Worm (Caenorhabditis elegans) whole organism, young adult: ENCODE measurements around the gene T28A8.8.

Experiments
- B0261.1 ChIP-seq: sonication (generic microtip); optimal IDR thresholded peaks from 2 replicates; lab custom pipeline; 2016; ENCODE audit warnings: mild to moderate bottlenecking, missing genetic modification characterization, moderate library complexity, missing compliant biosample characterization
- B0336.3 ChIP-seq: fragments of 200-800 bp; sonication (Bioruptor generic); IDR thresholded peaks from 2 replicates; pipeline ENCODE4 v1.3.6; 2022; ENCODE audit warnings: missing genetic modification characterization, missing compliant biosample characterization
- C17E4.6 ChIP-seq: fragments of 200-800 bp; sonication (Bioruptor generic); IDR thresholded peaks from 2 replicates; pipeline ENCODE4 v1.3.6; 2022; ENCODE audit warnings: missing genetic modification reagents, missing genetic modification characterization, missing compliant biosample characterization
- D2030.7 ChIP-seq: fragments of 200-800 bp; sonication (Bioruptor generic); IDR thresholded peaks from 2 replicates; pipeline ENCODE4 v1.3.6; 2022; ENCODE audit warnings: missing genetic modification reagents, missing genetic modification characterization, missing compliant biosample characterization
- F10E7.11 ChIP-seq: sonication (generic microtip); optimal IDR thresholded peaks from 2 replicates; lab custom pipeline; 2017; ENCODE audit warnings: mild to moderate bottlenecking, missing genetic modification characterization, moderate library complexity, missing compliant biosample characterization
- F37B4.10 ChIP-seq: fragments of 200-800 bp; sonication (Bioruptor generic); IDR thresholded peaks from 2 replicates; pipeline ENCODE4 v1.3.6; 2022; ENCODE audit warnings: missing genetic modification characterization, missing compliant biosample characterization
- F49E8.2 ChIP-seq: sonication (generic microtip); optimal IDR thresholded peaks from 3 replicates; lab custom pipeline; 2017; ENCODE audit warnings: missing genetic modification characterization, mild to moderate bottlenecking, missing compliant biosample characterization, antibody characterized with exemption, moderate library complexity; ENCODE audit not compliant: insufficient read depth
- F52B5.7 ChIP-seq: sonication (generic microtip); optimal IDR thresholded peaks from 2 replicates; lab custom pipeline; 2016; ENCODE audit warnings: mild to moderate bottlenecking, missing genetic modification characterization, missing compliant biosample characterization
- Y53G8AR.9 ChIP-seq: fragments of 200-800 bp; sonication (Bioruptor generic); conservative IDR thresholded peaks from 2 replicates; pipeline ENCODE4 v1.3.6; 2022; ENCODE audit warnings: missing genetic modification reagents, missing genetic modification characterization, missing compliant biosample characterization
- Y56A3A.18 ChIP-seq: fragments of 200-800 bp; sonication (Bioruptor generic); IDR thresholded peaks from 2 replicates; pipeline ENCODE4 v1.3.6; 2022; ENCODE audit warnings: missing genetic modification reagents, missing genetic modification characterization, missing compliant biosample characterization
- ama-1 ChIP-seq, 3 experiments: fragments of 150-350 bp in 1 of 3; sonication (generic microtip) in 2 of 3; optimal IDR thresholded peaks; 2 replicates each; lab custom pipeline; 2014 to 2018; ENCODE audit warnings: missing biosample characterization in 2 of 3, missing genetic modification characterization in 2 of 3, missing genetic modification reagents in 2 of 3
- attf-5 ChIP-seq: fragments of 200-800 bp; sonication (Bioruptor generic); optimal IDR thresholded peaks from 2 replicates; lab custom pipeline; 2018; ENCODE audit warnings: mild to moderate bottlenecking, missing genetic modification characterization, missing compliant biosample characterization
- bed-1 ChIP-seq: fragments of 200-800 bp; sonication (Bioruptor generic); IDR thresholded peaks from 2 replicates; pipeline ENCODE4 v1.3.6; 2022; ENCODE audit warnings: missing genetic modification reagents, missing genetic modification characterization, missing compliant biosample characterization
- cebp-1 ChIP-seq, 2 experiments: fragments of 200-800 bp in 1 of 2; sonication (Bioruptor generic) in 1 of 2; sonication (generic microtip) in 1 of 2; IDR thresholded peaks in 1 of 2; optimal IDR thresholded peaks in 1 of 2; 2 replicates each; pipeline versions ENCODE4 v1.3.6 to Lab custom; 2017 to 2022; ENCODE audit warnings: missing compliant biosample characterization in 2 of 2, missing genetic modification characterization in 2 of 2, mild to moderate bottlenecking in 1 of 2, missing genetic modification reagents in 1 of 2, moderate library complexity in 1 of 2
- ceh-58 ChIP-seq: fragments of 200-800 bp; sonication (Bioruptor generic); IDR thresholded peaks from 2 replicates; pipeline ENCODE4 v1.3.6; 2022; ENCODE audit warnings: missing genetic modification characterization, missing compliant biosample characterization
- chd-7 ChIP-seq: sonication (generic microtip); optimal IDR thresholded peaks from 2 replicates; lab custom pipeline; 2016; ENCODE audit warnings: mild to moderate bottlenecking, missing genetic modification characterization, moderate library complexity, missing compliant biosample characterization
- efl-1 ChIP-seq: fragments of 150-350 bp; optimal IDR thresholded peaks from 2 replicates; lab custom pipeline; 2014; ENCODE audit warnings: missing biosample characterization, missing genetic modification reagents, missing genetic modification characterization
- egl-18 ChIP-seq: fragments of 200-800 bp; sonication (Bioruptor generic); IDR thresholded peaks from 2 replicates; pipeline ENCODE4 v1.3.6; 2022; ENCODE audit warnings: missing genetic modification reagents, missing genetic modification characterization, missing compliant biosample characterization
- egrh-3 ChIP-seq: fragments of 200-800 bp; sonication (Bioruptor generic); IDR thresholded peaks from 2 replicates; pipeline ENCODE4 v1.3.6; 2022; ENCODE audit warnings: missing genetic modification reagents, missing genetic modification characterization, missing compliant biosample characterization
- gei-17 ChIP-seq: fragments of 200-800 bp; sonication (Bioruptor generic); optimal IDR thresholded peaks from 2 replicates; lab custom pipeline; 2018; ENCODE audit warnings: mild to moderate bottlenecking, missing genetic modification characterization, missing compliant biosample characterization
- hlh-12 ChIP-seq: sonication (generic microtip); optimal IDR thresholded peaks from 2 replicates; lab custom pipeline; 2016; ENCODE audit warnings: missing genetic modification characterization, missing compliant biosample characterization
- hmg-20 ChIP-seq: fragments of 200-800 bp; sonication (Bioruptor generic); IDR thresholded peaks from 2 replicates; pipeline ENCODE4 v1.3.6; 2022; ENCODE audit warnings: missing genetic modification reagents, missing genetic modification characterization, missing compliant biosample characterization
- lin-35 ChIP-seq, 3 experiments: fragments of 150-350 bp in 2 of 3; sonication (generic microtip) in 1 of 3; optimal IDR thresholded peaks; 2 replicates each; lab custom pipeline; 2014 to 2018; ENCODE audit warnings: missing biosample characterization in 3 of 3, missing genetic modification characterization in 3 of 3, missing genetic modification reagents in 3 of 3
- lir-1 ChIP-seq: fragments of 200-800 bp; sonication (Bioruptor generic); conservative IDR thresholded peaks from 2 replicates; pipeline ENCODE4 v1.3.6; 2022; ENCODE audit warnings: missing genetic modification reagents, missing genetic modification characterization, missing compliant biosample characterization
- lsl-1 ChIP-seq: fragments of 200-800 bp; sonication (Bioruptor generic); optimal IDR thresholded peaks from 2 replicates; lab custom pipeline; 2018; ENCODE audit warnings: mild to moderate bottlenecking, missing genetic modification characterization, moderate library complexity, missing compliant biosample characterization
- lsy-27 ChIP-seq: sonication (generic microtip); optimal IDR thresholded peaks from 2 replicates; lab custom pipeline; 2017; ENCODE audit warnings: missing genetic modification characterization, mild to moderate bottlenecking, missing compliant biosample characterization, antibody characterized with exemption, missing genotype, borderline replicate concordance; ENCODE audit not compliant: insufficient read depth
- madf-10 ChIP-seq: sonication (generic microtip); optimal IDR thresholded peaks from 2 replicates; lab custom pipeline; 2016; ENCODE audit warnings: mild to moderate bottlenecking, missing genetic modification characterization, missing compliant biosample characterization
- madf-6 ChIP-seq: fragments of 200-800 bp; sonication (Bioruptor generic); IDR thresholded peaks from 2 replicates; pipeline ENCODE4 v1.3.6; 2022; ENCODE audit warnings: missing genetic modification reagents, missing genetic modification characterization, missing compliant biosample characterization
- madf-8 ChIP-seq: fragments of 200-800 bp; sonication (Bioruptor generic); conservative IDR thresholded peaks from 2 replicates; pipeline ENCODE4 v1.3.6; 2022; ENCODE audit warnings: missing genetic modification reagents, missing genetic modification characterization, missing compliant biosample characterization
- mes-4 ChIP-seq: sonication (generic microtip); optimal IDR thresholded peaks from 2 replicates; lab custom pipeline; 2016; ENCODE audit warnings: missing genotype, missing genetic modification characterization, missing compliant biosample characterization
- mxl-1 ChIP-seq: sonication (generic microtip); optimal IDR thresholded peaks from 2 replicates; lab custom pipeline; 2016; ENCODE audit warnings: missing genetic modification characterization, missing compliant biosample characterization
- nfyb-1 ChIP-seq: fragments of 200-800 bp; sonication (Bioruptor generic); IDR thresholded peaks from 2 replicates; pipeline ENCODE4 v1.3.6; 2022; ENCODE audit warnings: missing genetic modification reagents, missing genetic modification characterization, missing compliant biosample characterization
- nhr-120 ChIP-seq: fragments of 200-800 bp; sonication (Bioruptor generic); IDR thresholded peaks from 2 replicates; pipeline ENCODE4 v1.3.6; 2022; ENCODE audit warnings: missing genetic modification characterization, missing compliant biosample characterization
- nhr-27 ChIP-seq: fragments of 200-800 bp; sonication (Bioruptor generic); optimal IDR thresholded peaks from 2 replicates; lab custom pipeline; 2018; ENCODE audit warnings: mild to moderate bottlenecking, missing genetic modification characterization, moderate library complexity, missing compliant biosample characterization
- nhr-80 ChIP-seq: sonication (generic microtip); optimal IDR thresholded peaks from 2 replicates; lab custom pipeline; 2016; ENCODE audit warnings: missing genetic modification characterization, missing compliant biosample characterization
- nhr-90 ChIP-seq: sonication (generic microtip); optimal IDR thresholded peaks from 2 replicates; lab custom pipeline; 2016; ENCODE audit warnings: missing genotype, mild to moderate bottlenecking, missing genetic modification characterization, missing compliant biosample characterization
- pbrm-1 ChIP-seq: fragments of 200-800 bp; sonication (Bioruptor generic); IDR thresholded peaks from 2 replicates; pipeline ENCODE4 v1.3.6; 2022; ENCODE audit warnings: missing genetic modification reagents, missing genetic modification characterization, missing compliant biosample characterization
- rec-8 ChIP-seq, 2 experiments: sonication (generic microtip); optimal IDR thresholded peaks; 2 replicates each; lab custom pipeline; 2016; ENCODE audit warnings: mild to moderate bottlenecking in 2 of 2, missing genetic modification characterization in 2 of 2, missing genetic modification reagents in 2 of 2, missing genotype in 2 of 2, missing biosample characterization in 1 of 2, missing compliant biosample characterization in 1 of 2, moderate library complexity in 1 of 2
- repo-1 ChIP-seq: sonication (generic microtip); optimal IDR thresholded peaks from 2 replicates; lab custom pipeline; 2017; ENCODE audit warnings: mild to moderate bottlenecking, missing genetic modification characterization, missing compliant biosample characterization
- sdz-38 ChIP-seq: sonication (generic microtip); optimal IDR thresholded peaks from 2 replicates; lab custom pipeline; 2016; ENCODE audit warnings: missing genotype, missing genetic modification characterization, missing compliant biosample characterization
- sea-2 ChIP-seq: fragments of 200-800 bp; sonication (Bioruptor generic); IDR thresholded peaks from 2 replicates; pipeline ENCODE4 v1.3.6; 2022; ENCODE audit warnings: missing genetic modification characterization, missing compliant biosample characterization
- snpc-1.1 ChIP-seq: sonication (generic microtip); optimal IDR thresholded peaks from 2 replicates; lab custom pipeline; 2017; ENCODE audit warnings: missing genetic modification characterization, mild to moderate bottlenecking, missing compliant biosample characterization, antibody characterized with exemption, moderate library complexity, missing genotype, missing genetic modification reagents; ENCODE audit not compliant: insufficient read depth
- somi-1 ChIP-seq: fragments of 200-800 bp; sonication (Bioruptor generic); optimal IDR thresholded peaks from 2 replicates; lab custom pipeline; 2018; ENCODE audit warnings: mild to moderate bottlenecking, missing genetic modification characterization, missing compliant biosample characterization
- sptf-2 ChIP-seq: fragments of 200-800 bp; sonication (Bioruptor generic); optimal IDR thresholded peaks from 2 replicates; lab custom pipeline; 2018; ENCODE audit warnings: mild to moderate bottlenecking, missing genetic modification characterization, missing compliant biosample characterization
- unc-62 ChIP-seq: fragments of 150-350 bp; optimal IDR thresholded peaks from 2 replicates; lab custom pipeline; 2014; ENCODE audit warnings: missing biosample characterization, missing genetic modification reagents, missing genetic modification characterization

Gene T28A8.8

DNA sequence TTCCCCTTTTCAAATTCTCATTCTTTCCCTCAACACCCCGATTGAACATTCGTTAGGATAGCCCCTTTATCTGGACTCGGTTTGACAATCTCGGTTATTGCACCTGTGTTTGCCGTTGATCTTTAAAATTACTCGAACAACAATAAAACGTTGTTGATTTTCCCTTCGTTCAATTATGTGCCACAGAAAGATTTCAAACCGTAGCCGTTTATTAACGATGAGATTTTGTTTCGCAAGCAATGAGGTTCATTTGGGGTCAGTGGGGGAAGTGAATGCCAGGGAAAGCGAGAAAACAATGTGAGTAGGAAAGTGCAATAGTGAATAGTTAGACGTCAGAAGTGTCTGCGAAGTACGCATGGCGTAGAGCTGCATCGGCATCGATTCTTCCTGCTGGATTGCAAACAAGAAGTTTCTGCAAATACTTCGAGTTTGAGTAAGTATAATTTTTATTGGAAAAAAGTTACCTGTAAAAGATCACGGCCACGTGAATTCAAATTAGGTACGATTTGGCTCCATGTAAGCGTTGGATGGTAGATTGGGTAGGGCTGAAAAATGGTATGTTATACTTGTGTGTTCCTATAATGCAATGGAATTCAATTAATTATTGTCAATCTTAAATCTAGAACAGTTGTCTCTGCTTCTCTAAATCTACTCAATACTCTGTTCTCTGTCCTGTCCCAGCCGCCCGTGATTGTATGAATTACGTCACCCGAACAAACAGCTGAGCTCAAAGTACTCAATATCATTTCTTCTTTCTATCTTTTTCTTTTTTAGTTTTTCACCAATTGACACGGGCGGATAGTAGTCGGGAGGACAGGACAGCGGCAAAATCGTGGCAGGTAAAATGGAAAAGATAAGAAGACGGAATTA lies 37.9 kb upstream of the T28A8.8 start, which contains the start of gene kel-3 (continued):
- TF ChIP-seq hlh-12 (tag; lab: Kevin White, UChicago), result no peak
- TF ChIP-seq ama-1 (optimal IDR thresholded peaks at IDR 0.05; lab: Kevin White, UChicago), result peak; percentile 97
- TF ChIP-seq ama-1 (GFP tag; optimal IDR thresholded peaks at IDR 0.05; lab: Kevin White, UChicago), result peak; percentile 50 to 96
- TF ChIP-seq hmg-20 (GFP tag; lab: Robert Waterston, UW), result peak; percentile 34; the same call in 1 of the 2 replicates
- peak; percentile 90 for TF ChIP-seq nhr-80 (tag; lab: Kevin White, UChicago)
- peak; percentile 31 to 57 for TF ChIP-seq rec-8 (tag; optimal IDR thresholded peaks at IDR 0.05; lab: Kevin White, UChicago)
- TF ChIP-seq mes-4, result peak; percentile 54
- peak; percentile 95 for TF ChIP-seq F52B5.7
- TF ChIP-seq nhr-27 (tag; lab: Kevin White, UChicago), result peak; percentile 76
- no peak for TF ChIP-seq sptf-2 (GFP tag; lab: Kevin White, UChicago)
- TF ChIP-seq unc-62 (GFP tag; lab: Kevin White, UChicago), result no peak
- TF ChIP-seq repo-1 (tag; lab: Kevin White, UChicago), result peak; percentile 98
- peak; percentile 80 for TF ChIP-seq nhr-90 (tag; lab: Kevin White, UChicago)
- peak; percentile 66; the same call in 1 of the 2 replicates for TF ChIP-seq sea-2 (GFP tag; lab: Robert Waterston, UW)
- TF ChIP-seq egl-18 (GFP tag; lab: Robert Waterston, UW), result 0 out of 2 replicates have a peak, but pooled peaks have one; percentile 73
- TF ChIP-seq efl-1, result peak; percentile 40
- peak; percentile 77 for TF ChIP-seq somi-1 (GFP tag; lab: Kevin White, UChicago)
- TF ChIP-seq B0261.1 (tag; lab: Kevin White, UChicago), result peak; percentile 38
- no peak for TF ChIP-seq nhr-120 (GFP tag; lab: Robert Waterston, UW)
- TF ChIP-seq egrh-3 (GFP tag; lab: Robert Waterston, UW), result 0 out of 2 replicates have a peak, but pooled peaks have one; percentile 9
- TF ChIP-seq snpc-1.1, result peak; percentile 57
- TF ChIP-seq nfyb-1 (GFP tag; lab: Robert Waterston, UW), result peak; percentile 94
- TF ChIP-seq mxl-1, result peak; percentile 75
- peak; percentile 73 for TF ChIP-seq lsl-1
- TF ChIP-seq madf-6 (GFP tag; lab: Robert Waterston, UW), result peak; percentile 85
- peak; percentile 81 for TF ChIP-seq C17E4.6 (GFP tag; lab: Robert Waterston, UW)
- no peak for TF ChIP-seq lir-1 (GFP tag; lab: Robert Waterston, UW)
- 0 out of 2 replicates have a peak, but pooled peaks have one; percentile 57 for TF ChIP-seq F37B4.10 (GFP tag; lab: Robert Waterston, UW)
- no peak for TF ChIP-seq lsy-27 (tag; lab: Kevin White, UChicago)
- TF ChIP-seq bed-1, result peak; percentile 82; the same call in 1 of the 2 replicates
- TF ChIP-seq attf-5 (GFP tag; lab: Kevin White, UChicago), result peak; percentile 70
- peak; percentile 10 for TF ChIP-seq gei-17 (GFP tag; lab: Kevin White, UChicago)
- TF ChIP-seq chd-7 (tag; lab: Kevin White, UChicago), result peak; percentile 96
- TF ChIP-seq pbrm-1 (GFP tag; lab: Robert Waterston, UW), result peak; percentile 86
- TF ChIP-seq F49E8.2 (tag; lab: Kevin White, UChicago), result peak; percentile 99
- TF ChIP-seq madf-10, result peak; percentile 73
- peak; percentile 89; the same call in 1 of the 2 replicates for TF ChIP-seq ceh-58 (GFP tag; lab: Robert Waterston, UW)
- peak in 2 of 3 experiments; percentile 62 to 89 for TF ChIP-seq lin-35 (GFP tag; optimal IDR thresholded peaks at IDR 0.05; lab: Kevin White, UChicago)
- peak; percentile 97 for TF ChIP-seq Y53G8AR.9 (GFP tag; lab: Robert Waterston, UW)
- TF ChIP-seq sdz-38 (tag; lab: Kevin White, UChicago), result no peak
- TF ChIP-seq madf-8, result peak; percentile 20; the same call in 1 of the 2 replicates
- TF ChIP-seq Y56A3A.18, result peak; percentile 94
- TF ChIP-seq D2030.7 (GFP tag; lab: Robert Waterston, UW), result peak; percentile 91
- TF ChIP-seq F10E7.11 (tag; lab: Kevin White, UChicago), result peak; percentile 97
- peak; percentile 95 for TF ChIP-seq B0336.3 (GFP tag; lab: Robert Waterston, UW)
- TF ChIP-seq cebp-1 (GFP tag; IDR thresholded peaks at IDR 0.05; lab: Robert Waterston, UW), result no peak
- peak; percentile 78 for TF ChIP-seq cebp-1 (tag; optimal IDR thresholded peaks at IDR 0.05; lab: Kevin White, UChicago)
